Worm (Caenorhabditis elegans) whole organism, L3 larva: ENCODE measurements around the gene W02B3.3.

Source experiments
- R02D3.7 ChIP-seq: fragments of 150-350 bp; optimal IDR thresholded peaks from 2 replicates; lab custom pipeline; 2014; ENCODE audit warnings: missing biosample characterization, missing genetic modification characterization
- ZK546.5 ChIP-seq: sonication (generic microtip); optimal IDR thresholded peaks from 2 replicates; lab custom pipeline; 2017; ENCODE audit warnings: missing biosample characterization, missing genetic modification characterization
- ama-1 ChIP-seq: fragments of 150-350 bp; optimal IDR thresholded peaks from 2 replicates; lab custom pipeline; 2018
- ceh-16 ChIP-seq: sonication (generic microtip); optimal IDR thresholded peaks from 2 replicates; lab custom pipeline; 2017; ENCODE audit warnings: missing biosample characterization, missing genetic modification characterization
- ceh-82 ChIP-seq: fragments of 150-350 bp; optimal IDR thresholded peaks from 2 replicates; lab custom pipeline; 2014; ENCODE audit warnings: missing biosample characterization, missing genetic modification characterization
- ceh-9 ChIP-seq: sonication (generic microtip); optimal IDR thresholded peaks from 2 replicates; lab custom pipeline; 2018; ENCODE audit warnings: missing biosample characterization, missing genetic modification characterization
- daf-12 ChIP-seq: fragments of 150-350 bp; optimal IDR thresholded peaks from 2 replicates; lab custom pipeline; 2014; ENCODE audit warnings: missing biosample characterization, missing genetic modification reagents, missing genetic modification characterization
- egl-5 ChIP-seq: fragments of 150-350 bp; optimal IDR thresholded peaks from 2 replicates; lab custom pipeline; 2017; ENCODE audit warnings: missing biosample characterization, missing genetic modification reagents, missing genetic modification characterization, inconsistent platforms
- eor-1 ChIP-seq, 2 experiments: fragments of 150-350 bp; optimal IDR thresholded peaks; 2 replicates each; lab custom pipeline; 2014 to 2018; ENCODE audit warnings: missing biosample characterization in 2 of 2, missing genetic modification characterization in 2 of 2
- fkh-10 ChIP-seq: sonication (generic microtip); optimal IDR thresholded peaks from 2 replicates; lab custom pipeline; 2017; ENCODE audit warnings: missing biosample characterization, missing genetic modification reagents, missing genetic modification characterization
- fkh-2 ChIP-seq: fragments of 150-350 bp; optimal IDR thresholded peaks from 2 replicates; lab custom pipeline; 2014; ENCODE audit warnings: missing biosample characterization, missing genetic modification reagents, missing genetic modification characterization
- fos-1 ChIP-seq: fragments of 150-350 bp; optimal IDR thresholded peaks from 2 replicates; lab custom pipeline; 2014; ENCODE audit warnings: missing biosample characterization, missing genetic modification characterization
- hmg-11 ChIP-seq: sonication (generic microtip); optimal IDR thresholded peaks from 2 replicates; lab custom pipeline; 2016; ENCODE audit warnings: missing genetic modification characterization, missing compliant biosample characterization
- jun-1 ChIP-seq: fragments of 150-350 bp; optimal IDR thresholded peaks from 2 replicates; lab custom pipeline; 2014; ENCODE audit warnings: missing biosample characterization, missing genetic modification reagents, missing genetic modification characterization
- lin-15B ChIP-seq: fragments of 150-350 bp; optimal IDR thresholded peaks from 2 replicates; lab custom pipeline; 2014; ENCODE audit warnings: missing biosample characterization, missing genetic modification characterization
- lin-39 ChIP-seq: fragments of 150-350 bp; optimal IDR thresholded peaks from 2 replicates; lab custom pipeline; 2018; ENCODE audit warnings: missing biosample characterization, missing genetic modification reagents, missing genetic modification characterization
- lsy-12 ChIP-seq: sonication (generic microtip); optimal IDR thresholded peaks from 2 replicates; lab custom pipeline; 2016; ENCODE audit warnings: mild to moderate bottlenecking, missing genetic modification characterization, missing compliant biosample characterization
- mdl-1 ChIP-seq: fragments of 150-350 bp; optimal IDR thresholded peaks from 2 replicates; lab custom pipeline; 2014; ENCODE audit warnings: missing biosample characterization, missing genetic modification characterization
- mml-1 ChIP-seq: fragments of 150-350 bp; sonication (generic microtip); optimal IDR thresholded peaks from 3 replicates; lab custom pipeline; 2014; ENCODE audit warnings: missing biosample characterization, missing genetic modification characterization
- nfya-1 ChIP-seq: sonication (generic microtip); optimal IDR thresholded peaks from 2 replicates; lab custom pipeline; 2017; ENCODE audit warnings: missing genetic modification characterization, mild to moderate bottlenecking, missing compliant biosample characterization, antibody characterized with exemption, moderate library complexity; ENCODE audit not compliant: insufficient read depth
- nhr-12 ChIP-seq: fragments of 150-350 bp; optimal IDR thresholded peaks from 2 replicates; lab custom pipeline; 2014; ENCODE audit warnings: missing biosample characterization, missing genetic modification characterization
- nhr-23 ChIP-seq: fragments of 150-350 bp; optimal IDR thresholded peaks from 2 replicates; lab custom pipeline; 2014; ENCODE audit warnings: missing biosample characterization, missing genetic modification reagents, missing genetic modification characterization
- nhr-237 ChIP-seq: fragments of 150-350 bp; optimal IDR thresholded peaks from 2 replicates; lab custom pipeline; 2014; ENCODE audit warnings: missing biosample characterization, missing genetic modification characterization
- nhr-25 ChIP-seq: sonication (generic microtip); optimal IDR thresholded peaks from 2 replicates; lab custom pipeline; 2017; ENCODE audit warnings: missing biosample characterization, missing genetic modification characterization
- nhr-76 ChIP-seq: fragments of 150-350 bp; sonication (generic microtip); optimal IDR thresholded peaks from 5 replicates; lab custom pipeline; 2014; ENCODE audit warnings: missing biosample characterization, missing genetic modification characterization
- nhr-77 ChIP-seq: fragments of 150-350 bp; optimal IDR thresholded peaks from 2 replicates; lab custom pipeline; 2014; ENCODE audit warnings: missing biosample characterization, missing genetic modification characterization
- pha-4 ChIP-seq: fragments of 150-350 bp; optimal IDR thresholded peaks from 2 replicates; lab custom pipeline; 2014; ENCODE audit warnings: missing biosample characterization, missing genetic modification reagents, missing genetic modification characterization
- pqm-1 ChIP-seq: fragments of 150-350 bp; optimal IDR thresholded peaks from 2 replicates; lab custom pipeline; 2017; ENCODE audit warnings: missing biosample characterization, missing genetic modification characterization, inconsistent platforms
- sea-2 ChIP-seq: fragments of 150-350 bp; sonication (generic microtip); optimal IDR thresholded peaks from 4 replicates; lab custom pipeline; 2014; ENCODE audit warnings: missing biosample characterization, missing genetic modification reagents, missing genetic modification characterization
- skn-1 ChIP-seq: fragments of 150-350 bp; optimal IDR thresholded peaks from 2 replicates; lab custom pipeline; 2014; ENCODE audit warnings: missing biosample characterization, missing genetic modification characterization
- snpc-4 ChIP-seq: fragments of 150-350 bp; optimal IDR thresholded peaks from 2 replicates; lab custom pipeline; 2014; ENCODE audit warnings: missing biosample characterization, missing genetic modification characterization
- tbx-2 ChIP-seq: sonication (generic microtip); optimal IDR thresholded peaks from 2 replicates; lab custom pipeline; 2016; ENCODE audit warnings: mild to moderate bottlenecking, missing genetic modification characterization, missing compliant biosample characterization
- unc-39 ChIP-seq: sonication (generic microtip); optimal IDR thresholded peaks from 4 replicates; lab custom pipeline; 2017; ENCODE audit warnings: missing biosample characterization, missing genetic modification characterization
- unc-62 ChIP-seq: fragments of 150-350 bp; sonication (generic microtip); optimal IDR thresholded peaks from 4 replicates; lab custom pipeline; 2014; ENCODE audit warnings: missing biosample characterization, missing genetic modification reagents, missing genetic modification characterization
- zag-1 ChIP-seq: fragments of 150-350 bp; optimal IDR thresholded peaks from 2 replicates; lab custom pipeline; 2014; ENCODE audit warnings: missing biosample characterization, missing genetic modification characterization
- ztf-11 ChIP-seq: fragments of 150-350 bp; optimal IDR thresholded peaks from 2 replicates; lab custom pipeline; 2014; ENCODE audit warnings: missing biosample characterization, missing genetic modification characterization

Gene W02B3.3

ce11 chrIII:650539-650938 is 17.7 kb downstream of the W02B3.3 start:
- TF ChIP-seq nhr-25 (tag; lab: Kevin White, UChicago) (peak; percentile 57), mdl-1 (tag; lab: Kevin White, UChicago) (no peak)

ce11 chrIII:649935-650334 is 18.3 kb downstream of the W02B3.3 start:
- TF ChIP-seq nhr-76 (no peak), nhr-237 (tag; lab: Kevin White, UChicago) (no peak), pha-4 (tag; lab: Kevin White, UChicago) (no peak), unc-62 (GFP tag; lab: Kevin White, UChicago) (no peak)

- TF ChIP-seq hmg-11 (tag; lab: Kevin White, UChicago) (peak; percentile 47), pha-4 (tag; lab: Kevin White, UChicago) (peak; percentile 78), nhr-23 (tag; lab: Kevin White, UChicago) (peak; percentile 19), nfya-1 (tag; lab: Kevin White, UChicago) (peak; percentile 26), eor-1 (tag; optimal IDR thresholded peaks at IDR 0.05; lab: Kevin White, UChicago) (no peak)
Observed at ce11 chrIII:647248-647647, 21.0 kb downstream of the W02B3.3 start.

ce11 chrIII:646454-646853 is 21.8 kb downstream of the W02B3.3 start, which contains the start of gene orai-1:
TSS of gene orai-1 (plus strand) at chrIII:646754.
- TF ChIP-seq pha-4 (tag; lab: Kevin White, UChicago) = no peak
- no peak for TF ChIP-seq eor-1 (tag; optimal IDR thresholded peaks at IDR 0.05; lab: Kevin White, UChicago)
- TF ChIP-seq hmg-11 (tag; lab: Kevin White, UChicago) = no peak
- no peak for TF ChIP-seq lin-39 (tag; lab: Kevin White, UChicago)
- no peak for TF ChIP-seq mml-1 (tag; lab: Kevin White, UChicago)
- no peak for TF ChIP-seq nhr-23 (tag; lab: Kevin White, UChicago)
- TF ChIP-seq fos-1 = no peak
- TF ChIP-seq sea-2 (GFP tag; lab: Kevin White, UChicago) = no peak
- TF ChIP-seq zag-1 (tag; lab: Kevin White, UChicago) = no peak
- no peak for TF ChIP-seq tbx-2 (tag; lab: Kevin White, UChicago)
- TF ChIP-seq ceh-82 (tag; lab: Kevin White, UChicago) = no peak
- TF ChIP-seq nhr-12 (tag; lab: Kevin White, UChicago) = no peak
- TF ChIP-seq mdl-1 (tag; lab: Kevin White, UChicago) = no peak
- no peak for TF ChIP-seq jun-1 (tag; lab: Kevin White, UChicago)
- no peak for TF ChIP-seq ceh-16
- TF ChIP-seq nhr-77 (tag; lab: Kevin White, UChicago) = no peak
- no peak for TF ChIP-seq egl-5
- no peak for TF ChIP-seq ama-1 (lab: Kevin White, UChicago)
- no peak for TF ChIP-seq R02D3.7

- TF ChIP-seq ceh-82 (tag; lab: Kevin White, UChicago) (no peak), ztf-11 (tag; lab: Kevin White, UChicago) (no peak), lsy-12 (tag; lab: Kevin White, UChicago) (no peak), daf-12 (tag; lab: Kevin White, UChicago) (no peak), ceh-9 (no peak), fkh-2 (tag; lab: Kevin White, UChicago) (no peak), lin-39 (tag; lab: Kevin White, UChicago) (no peak), jun-1 (tag; lab: Kevin White, UChicago) (no peak), zag-1 (tag; lab: Kevin White, UChicago) (no peak), skn-1 (tag; lab: Kevin White, UChicago) (no peak), ama-1 (lab: Kevin White, UChicago) (no peak), ZK546.5 (no peak), R02D3.7 (no peak), hmg-11 (tag; lab: Kevin White, UChicago) (no peak), fkh-10 (GFP tag; lab: Kevin White, UChicago) (no peak)
- TF ChIP-seq, all 47 proteins: peak for 0
Observed at ce11 chrIII:644660-645059, 23.6 kb downstream of the W02B3.3 start.

ce11 chrIII:641759-642158 is 26.5 kb downstream of the W02B3.3 start, which contains the start of gene W06E11.1:
TSS of gene W06E11.1 (plus strand) at chrIII:642059.
- TF ChIP-seq ama-1 (lab: Kevin White, UChicago) = no peak
- TF ChIP-seq lin-15B (tag; lab: Kevin White, UChicago) = no peak
- TF ChIP-seq nhr-23 (tag; lab: Kevin White, UChicago) = no peak
- TF ChIP-seq R02D3.7 = no peak
- no peak for TF ChIP-seq mml-1 (tag; lab: Kevin White, UChicago)
- TF ChIP-seq pqm-1 = no peak
- TF ChIP-seq unc-39 (tag; lab: Kevin White, UChicago) = no peak
- TF ChIP-seq snpc-4 = no peak
- TF ChIP-seq pha-4 (tag; lab: Kevin White, UChicago) = no peak
- TF ChIP-seq nfya-1 (tag; lab: Kevin White, UChicago) = no peak
- TF ChIP-seq, all 47 proteins: peak for 0
